Worm (Caenorhabditis elegans) whole organism, L3 larva: ENCODE measurements around the gene cyb-2.1.

Experiments
- R02D3.7 ChIP-seq: fragments of 150-350 bp; optimal IDR thresholded peaks from 2 replicates; lab custom pipeline; 2014; ENCODE audit warnings: missing biosample characterization, missing genetic modification characterization
- ZK546.5 ChIP-seq: sonication (generic microtip); optimal IDR thresholded peaks from 2 replicates; lab custom pipeline; 2017; ENCODE audit warnings: missing biosample characterization, missing genetic modification characterization
- ama-1 ChIP-seq: fragments of 150-350 bp; optimal IDR thresholded peaks from 2 replicates; lab custom pipeline; 2018
- ceh-16 ChIP-seq: sonication (generic microtip); optimal IDR thresholded peaks from 2 replicates; lab custom pipeline; 2017; ENCODE audit warnings: missing biosample characterization, missing genetic modification characterization
- ceh-28 ChIP-seq: fragments of 150-350 bp; optimal IDR thresholded peaks from 2 replicates; lab custom pipeline; 2014; ENCODE audit warnings: missing biosample characterization, missing genetic modification reagents, missing genetic modification characterization
- ceh-82 ChIP-seq: fragments of 150-350 bp; optimal IDR thresholded peaks from 2 replicates; lab custom pipeline; 2014; ENCODE audit warnings: missing biosample characterization, missing genetic modification characterization
- ceh-9 ChIP-seq: sonication (generic microtip); optimal IDR thresholded peaks from 2 replicates; lab custom pipeline; 2018; ENCODE audit warnings: missing biosample characterization, missing genetic modification characterization
- daf-12 ChIP-seq: fragments of 150-350 bp; optimal IDR thresholded peaks from 2 replicates; lab custom pipeline; 2014; ENCODE audit warnings: missing biosample characterization, missing genetic modification reagents, missing genetic modification characterization
- egl-27 ChIP-seq: sonication (generic microtip); optimal IDR thresholded peaks from 4 replicates; lab custom pipeline; 2017; ENCODE audit warnings: missing biosample characterization, missing genetic modification reagents, missing genetic modification characterization
- egl-5 ChIP-seq: fragments of 150-350 bp; optimal IDR thresholded peaks from 2 replicates; lab custom pipeline; 2017; ENCODE audit warnings: missing biosample characterization, missing genetic modification reagents, missing genetic modification characterization, inconsistent platforms
- elt-1 ChIP-seq: fragments of 150-350 bp; optimal IDR thresholded peaks from 2 replicates; lab custom pipeline; 2014; ENCODE audit warnings: missing biosample characterization, missing genetic modification characterization
- elt-2 ChIP-seq: sonication (generic microtip); optimal IDR thresholded peaks from 2 replicates; lab custom pipeline; 2016; ENCODE audit warnings: missing genetic modification reagents, mild to moderate bottlenecking, missing genetic modification characterization, missing compliant biosample characterization
- elt-3 ChIP-seq, 3 experiments: fragments of 150-350 bp in 1 of 3; sonication (generic microtip) in 2 of 3; optimal IDR thresholded peaks; 2 replicates in 2 of 3; 4 replicates in 1 of 3; lab custom pipeline; 2014 to 2017; ENCODE audit warnings: missing biosample characterization in 3 of 3, missing genetic modification characterization in 3 of 3
- eor-1 ChIP-seq, 2 experiments: fragments of 150-350 bp; optimal IDR thresholded peaks; 2 replicates each; lab custom pipeline; 2014 to 2018; ENCODE audit warnings: missing biosample characterization in 2 of 2, missing genetic modification characterization in 2 of 2
- fkh-10 ChIP-seq: sonication (generic microtip); optimal IDR thresholded peaks from 2 replicates; lab custom pipeline; 2017; ENCODE audit warnings: missing biosample characterization, missing genetic modification reagents, missing genetic modification characterization
- fkh-2 ChIP-seq: fragments of 150-350 bp; optimal IDR thresholded peaks from 2 replicates; lab custom pipeline; 2014; ENCODE audit warnings: missing biosample characterization, missing genetic modification reagents, missing genetic modification characterization
- fos-1 ChIP-seq: fragments of 150-350 bp; optimal IDR thresholded peaks from 2 replicates; lab custom pipeline; 2014; ENCODE audit warnings: missing biosample characterization, missing genetic modification characterization
- hmg-11 ChIP-seq: sonication (generic microtip); optimal IDR thresholded peaks from 2 replicates; lab custom pipeline; 2016; ENCODE audit warnings: missing genetic modification characterization, missing compliant biosample characterization
- lin-39 ChIP-seq: fragments of 150-350 bp; optimal IDR thresholded peaks from 2 replicates; lab custom pipeline; 2018; ENCODE audit warnings: missing biosample characterization, missing genetic modification reagents, missing genetic modification characterization
- mdl-1 ChIP-seq: fragments of 150-350 bp; optimal IDR thresholded peaks from 2 replicates; lab custom pipeline; 2014; ENCODE audit warnings: missing biosample characterization, missing genetic modification characterization
- mml-1 ChIP-seq: fragments of 150-350 bp; sonication (generic microtip); optimal IDR thresholded peaks from 3 replicates; lab custom pipeline; 2014; ENCODE audit warnings: missing biosample characterization, missing genetic modification characterization
- nfya-1 ChIP-seq: sonication (generic microtip); optimal IDR thresholded peaks from 2 replicates; lab custom pipeline; 2017; ENCODE audit warnings: missing genetic modification characterization, mild to moderate bottlenecking, missing compliant biosample characterization, antibody characterized with exemption, moderate library complexity; ENCODE audit not compliant: insufficient read depth
- nhr-11 ChIP-seq: fragments of 150-350 bp; optimal IDR thresholded peaks from 2 replicates; lab custom pipeline; 2014; ENCODE audit warnings: missing biosample characterization, missing genetic modification characterization
- nhr-23 ChIP-seq: fragments of 150-350 bp; optimal IDR thresholded peaks from 2 replicates; lab custom pipeline; 2014; ENCODE audit warnings: missing biosample characterization, missing genetic modification reagents, missing genetic modification characterization
- nhr-237 ChIP-seq: fragments of 150-350 bp; optimal IDR thresholded peaks from 2 replicates; lab custom pipeline; 2014; ENCODE audit warnings: missing biosample characterization, missing genetic modification characterization
- nhr-25 ChIP-seq: sonication (generic microtip); optimal IDR thresholded peaks from 2 replicates; lab custom pipeline; 2017; ENCODE audit warnings: missing biosample characterization, missing genetic modification characterization
- nhr-28 ChIP-seq: fragments of 150-350 bp; optimal IDR thresholded peaks from 2 replicates; lab custom pipeline; 2014; ENCODE audit warnings: missing biosample characterization, missing genetic modification characterization
- nhr-43 ChIP-seq: sonication (generic microtip); optimal IDR thresholded peaks from 2 replicates; lab custom pipeline; 2016; ENCODE audit warnings: mild to moderate bottlenecking, missing genetic modification characterization, missing compliant biosample characterization; ENCODE audit not compliant: poor library complexity, severe bottlenecking
- nhr-77 ChIP-seq: fragments of 150-350 bp; optimal IDR thresholded peaks from 2 replicates; lab custom pipeline; 2014; ENCODE audit warnings: missing biosample characterization, missing genetic modification characterization
- pha-4 ChIP-seq: fragments of 150-350 bp; optimal IDR thresholded peaks from 2 replicates; lab custom pipeline; 2014; ENCODE audit warnings: missing biosample characterization, missing genetic modification reagents, missing genetic modification characterization
- pqm-1 ChIP-seq: fragments of 150-350 bp; optimal IDR thresholded peaks from 2 replicates; lab custom pipeline; 2017; ENCODE audit warnings: missing biosample characterization, missing genetic modification characterization, inconsistent platforms
- sea-2 ChIP-seq: fragments of 150-350 bp; sonication (generic microtip); optimal IDR thresholded peaks from 4 replicates; lab custom pipeline; 2014; ENCODE audit warnings: missing biosample characterization, missing genetic modification reagents, missing genetic modification characterization
- tbx-2 ChIP-seq: sonication (generic microtip); optimal IDR thresholded peaks from 2 replicates; lab custom pipeline; 2016; ENCODE audit warnings: mild to moderate bottlenecking, missing genetic modification characterization, missing compliant biosample characterization
- unc-39 ChIP-seq: sonication (generic microtip); optimal IDR thresholded peaks from 4 replicates; lab custom pipeline; 2017; ENCODE audit warnings: missing biosample characterization, missing genetic modification characterization
- unc-62 ChIP-seq: fragments of 150-350 bp; sonication (generic microtip); optimal IDR thresholded peaks from 4 replicates; lab custom pipeline; 2014; ENCODE audit warnings: missing biosample characterization, missing genetic modification reagents, missing genetic modification characterization
- zag-1 ChIP-seq: fragments of 150-350 bp; optimal IDR thresholded peaks from 2 replicates; lab custom pipeline; 2014; ENCODE audit warnings: missing biosample characterization, missing genetic modification characterization
- ztf-11 ChIP-seq: fragments of 150-350 bp; optimal IDR thresholded peaks from 2 replicates; lab custom pipeline; 2014; ENCODE audit warnings: missing biosample characterization, missing genetic modification characterization
- ztf-4 ChIP-seq: fragments of 150-350 bp; optimal IDR thresholded peaks from 2 replicates; lab custom pipeline; 2014; ENCODE audit warnings: missing biosample characterization, missing genetic modification characterization

cyb-2.1 gene

ce11 chrIV:10975968-10976367, 9.8 kb upstream of the cyb-2.1 start:
- TF ChIP-seq nhr-25 (tag; lab: Kevin White, UChicago) (peak; percentile 95), pqm-1 (peak; percentile 22), pha-4 (tag; lab: Kevin White, UChicago) (peak; percentile 55), hmg-11 (peak; percentile 24), nfya-1 (peak; percentile 24), elt-1 (tag; lab: Kevin White, UChicago) (peak; percentile 73), sea-2 (GFP tag; lab: Kevin White, UChicago) (no peak), fkh-10 (GFP tag; lab: Kevin White, UChicago) (no peak), mdl-1 (tag; lab: Kevin White, UChicago) (peak; percentile 53), nhr-23 (tag; lab: Kevin White, UChicago) (peak; percentile 46), lin-39 (no peak), ceh-28 (tag; lab: Kevin White, UChicago) (peak; percentile 21), daf-12 (tag; lab: Kevin White, UChicago) (no peak), ztf-4 (tag; lab: Kevin White, UChicago) (no peak), nhr-11 (tag; lab: Kevin White, UChicago) (no peak), ZK546.5 (no peak), ama-1 (lab: Kevin White, UChicago) (peak; percentile 36), R02D3.7 (tag; lab: Kevin White, UChicago) (no peak), nhr-43 (tag; lab: Kevin White, UChicago) (peak; percentile 61), nhr-77 (no peak), elt-2 (tag; lab: Kevin White, UChicago) (peak; percentile 44)

- TF ChIP-seq ceh-9 (no peak), nhr-25 (tag; lab: Kevin White, UChicago) (peak; percentile 61)
Observed at ce11 chrIV:10978641-10979040, 7.1 kb upstream of the cyb-2.1 start.

ce11 chrIV:10979689-10980088, 6.1 kb upstream of the cyb-2.1 start:
- TF ChIP-seq fkh-10 (GFP tag; lab: Kevin White, UChicago) (peak; percentile 53), egl-5 (tag; lab: Kevin White, UChicago) (peak; percentile 12), nhr-23 (tag; lab: Kevin White, UChicago) (no peak), nfya-1 (peak; percentile 30), lin-39 (peak; percentile 34)

DNA sequence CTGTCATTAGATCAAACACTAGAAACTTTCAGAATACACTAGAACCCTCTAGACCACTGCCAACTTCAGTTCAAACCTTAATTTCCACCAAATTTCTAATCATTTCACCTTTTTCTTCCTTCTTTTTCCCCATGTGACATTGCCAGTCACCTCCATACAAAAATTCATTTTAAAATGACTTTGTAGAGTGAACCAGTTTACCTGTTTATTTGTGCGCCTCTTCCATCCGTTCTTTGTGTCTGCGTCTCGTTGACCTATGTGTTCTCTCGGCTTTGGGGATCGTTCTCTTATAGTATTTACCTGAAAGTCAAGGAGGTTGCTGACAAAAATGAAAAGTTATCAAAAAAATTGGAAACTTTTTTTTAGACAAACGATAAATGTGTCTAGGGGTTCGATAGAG, 5.2 kb upstream of the cyb-2.1 start:
- TF ChIP-seq nhr-43 (tag; lab: Kevin White, UChicago) (no peak), zag-1 (no peak), fkh-10 (GFP tag; lab: Kevin White, UChicago) (no peak), nhr-25 (tag; lab: Kevin White, UChicago) (peak; percentile 6), unc-62 (GFP tag; lab: Kevin White, UChicago) (no peak), ceh-82 (tag; lab: Kevin White, UChicago) (no peak), egl-5 (tag; lab: Kevin White, UChicago) (no peak), fkh-2 (tag; lab: Kevin White, UChicago) (no peak), egl-27 (no peak), nhr-23 (tag; lab: Kevin White, UChicago) (no peak), fos-1 (tag; lab: Kevin White, UChicago) (no peak), eor-1 (tag; optimal IDR thresholded peaks at IDR 0.05; lab: Kevin White, UChicago) (no peak), nhr-237 (tag; lab: Kevin White, UChicago) (no peak), nhr-11 (tag; lab: Kevin White, UChicago) (no peak), ztf-11 (tag; lab: Kevin White, UChicago) (no peak), tbx-2 (no peak), mml-1 (tag; lab: Kevin White, UChicago) (no peak), elt-2 (tag; lab: Kevin White, UChicago) (peak; percentile 17), nhr-28 (no peak), ceh-16 (tag; lab: Kevin White, UChicago) (no peak), lin-39 (no peak), elt-3 (tag; optimal IDR thresholded peaks at IDR 0.05; lab: Kevin White, UChicago) (no peak), pha-4 (tag; lab: Kevin White, UChicago) (peak; percentile 38), ceh-28 (tag; lab: Kevin White, UChicago) (no peak), ceh-9 (no peak), elt-1 (tag; lab: Kevin White, UChicago) (no peak), unc-39 (tag; lab: Kevin White, UChicago) (no peak)
- TF ChIP-seq, all 47 proteins: peak for 3
